Worm (Caenorhabditis elegans) whole organism, dauer: ENCODE measurements around the gene Y73F4A.2.

Experiments used
- unc-62 ChIP-seq: sonication (generic microtip); optimal IDR thresholded peaks from 2 replicates; lab custom pipeline; 2017; ENCODE audit warnings: missing biosample characterization, missing genetic modification reagents, missing genetic modification characterization

Gene Y73F4A.2

DNA sequence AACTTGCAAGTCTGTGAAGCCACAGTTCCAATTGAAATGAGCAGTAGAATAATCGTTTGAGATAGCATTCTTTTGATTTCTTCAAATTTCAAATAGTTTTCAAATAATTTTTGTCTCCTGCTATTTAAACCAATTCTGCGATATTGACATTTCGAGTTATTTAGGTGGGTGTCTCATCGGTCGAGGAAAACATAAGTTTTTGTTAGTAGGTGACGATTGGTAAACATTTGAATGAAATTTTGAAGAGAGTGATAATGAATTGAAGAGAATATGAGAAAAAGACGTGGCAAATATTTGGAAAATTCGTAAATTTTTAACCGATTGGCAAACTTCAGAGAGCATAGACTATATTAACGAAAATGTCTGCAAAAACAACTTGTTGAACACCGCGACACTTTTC lies 2.8 kb downstream of the Y73F4A.2 start, which contains the start of gene Y73F4A.3:
TSS of gene Y73F4A.3 (minus strand) at position 101 of the 400 bp plus-strand sequence.
- no peak for TF ChIP-seq unc-62 (GFP tag; lab: Kevin White, UChicago)

DNA sequence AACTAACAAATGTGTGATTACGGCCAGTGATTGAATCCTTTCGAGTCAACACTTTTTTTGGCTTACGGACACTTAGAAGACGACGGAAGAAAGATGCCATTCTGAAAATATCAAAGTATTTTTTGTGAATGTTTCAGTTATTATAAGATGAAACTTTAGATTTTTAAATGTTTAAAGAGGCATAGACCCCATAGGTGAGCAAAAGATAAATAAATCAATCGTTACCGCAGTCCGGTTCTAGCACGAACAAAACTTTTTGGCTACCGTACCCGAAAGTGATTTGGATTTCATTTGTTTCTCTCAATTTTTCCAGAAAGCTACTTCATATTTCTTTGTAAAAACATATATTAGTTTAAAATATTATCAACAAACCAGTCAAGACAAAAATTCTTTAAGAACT lies 6.1 kb downstream of the Y73F4A.2 start, which contains the start of gene C53D6.7:
TSS of gene C53D6.7 (minus strand) at position 101 of the 400 bp plus-strand sequence.
- TF ChIP-seq unc-62 (GFP tag; lab: Kevin White, UChicago), result no peak

DNA sequence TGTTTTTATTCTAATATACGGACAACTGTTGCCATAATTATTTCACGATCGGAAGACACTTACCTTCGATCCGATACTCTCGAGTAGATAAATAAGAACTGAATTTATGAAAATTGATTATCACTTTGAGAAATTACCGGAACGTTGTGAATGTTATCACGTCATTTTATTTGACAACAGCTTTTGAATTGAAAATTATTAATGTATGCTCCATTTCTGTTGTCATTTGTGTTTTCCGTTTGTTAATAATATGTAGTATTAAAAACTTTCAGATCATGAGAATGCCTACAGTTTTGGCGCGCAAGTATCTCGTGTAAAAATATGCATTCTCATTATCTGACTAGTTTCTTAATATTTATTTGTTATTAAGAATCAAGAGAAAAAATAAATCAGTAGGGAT lies 8.8 kb downstream of the Y73F4A.2 start, which contains the start of gene C53D6.10:
TSS of gene C53D6.10 (minus strand) at position 101 of the 400 bp plus-strand sequence.
- no peak for TF ChIP-seq unc-62 (GFP tag; lab: Kevin White, UChicago)

DNA sequence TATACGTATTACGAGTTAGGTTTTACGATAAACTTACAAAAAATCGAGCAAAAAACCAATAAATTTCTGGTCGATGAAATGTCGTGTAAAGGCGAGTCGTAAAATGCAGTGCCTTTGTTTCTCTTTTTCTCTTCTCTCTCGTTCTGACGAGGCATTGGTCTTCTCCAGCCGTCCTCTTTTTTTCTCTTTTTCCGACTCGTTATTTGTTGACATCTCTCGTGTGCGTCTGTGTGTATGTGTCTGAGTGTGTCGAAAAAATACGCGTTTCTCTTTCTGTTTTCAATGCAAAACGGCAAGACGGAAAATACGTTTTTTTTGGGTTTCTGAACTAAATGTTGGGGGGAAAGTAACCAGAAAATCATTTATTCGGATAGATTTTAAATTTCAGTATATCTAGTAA lies 10.6 kb downstream of the Y73F4A.2 start, which contains the start of gene C53D6.6:
TSS of gene C53D6.6 (minus strand) at position 118 of the 400 bp plus-strand sequence.
- no peak for TF ChIP-seq unc-62 (GFP tag; lab: Kevin White, UChicago)

DNA sequence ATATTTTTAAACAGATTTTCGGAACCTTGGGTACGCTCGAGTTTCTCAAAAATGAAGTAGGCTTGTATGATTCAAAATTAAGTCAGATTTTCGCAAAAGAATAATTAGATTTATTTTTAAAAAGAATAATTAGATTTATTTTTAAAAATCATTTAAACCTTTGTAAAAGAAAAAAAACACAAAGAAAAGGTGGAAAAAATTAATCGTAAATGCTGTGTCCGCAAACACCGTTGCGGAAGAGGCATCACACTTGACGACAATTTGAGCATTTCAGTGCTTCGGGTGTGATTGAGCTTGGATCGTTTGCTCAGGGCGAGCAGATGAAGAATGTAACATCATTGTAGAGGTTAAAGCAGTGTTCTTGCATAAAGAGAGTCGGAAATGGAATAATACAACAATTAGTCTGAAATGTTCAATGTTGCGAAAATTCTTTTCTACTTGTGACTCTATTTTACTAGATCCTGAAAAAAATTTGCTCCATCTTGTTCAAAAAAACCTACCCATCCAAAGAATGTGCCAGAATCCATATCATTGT lies 21.8 kb downstream of the Y73F4A.2 start:
- no peak for TF ChIP-seq unc-62 (GFP tag; lab: Kevin White, UChicago)

DNA sequence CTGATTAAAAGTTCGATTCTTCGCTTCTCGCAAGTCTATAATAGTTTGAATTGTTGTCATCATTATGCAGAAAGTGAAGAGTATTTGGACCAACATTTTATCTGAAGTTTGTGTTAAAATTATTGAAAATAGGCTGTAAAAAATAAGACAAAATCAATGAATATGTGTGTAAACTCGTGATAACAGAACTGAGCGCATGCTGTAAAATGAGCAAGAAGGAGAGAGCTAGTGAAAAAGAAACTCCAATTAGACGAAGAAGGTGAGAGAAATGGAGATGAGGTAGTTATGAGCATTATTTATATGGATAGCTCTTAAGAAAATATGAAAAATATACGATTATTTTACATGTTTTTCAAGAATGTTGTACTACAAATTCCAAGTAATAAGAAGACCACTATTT lies 22.3 kb downstream of the Y73F4A.2 start, which contains the start of gene C53D6.4:
TSS of gene C53D6.4 (minus strand) at position 101 of the 400 bp plus-strand sequence.
- TF ChIP-seq unc-62 (GFP tag; lab: Kevin White, UChicago), result no peak

DNA sequence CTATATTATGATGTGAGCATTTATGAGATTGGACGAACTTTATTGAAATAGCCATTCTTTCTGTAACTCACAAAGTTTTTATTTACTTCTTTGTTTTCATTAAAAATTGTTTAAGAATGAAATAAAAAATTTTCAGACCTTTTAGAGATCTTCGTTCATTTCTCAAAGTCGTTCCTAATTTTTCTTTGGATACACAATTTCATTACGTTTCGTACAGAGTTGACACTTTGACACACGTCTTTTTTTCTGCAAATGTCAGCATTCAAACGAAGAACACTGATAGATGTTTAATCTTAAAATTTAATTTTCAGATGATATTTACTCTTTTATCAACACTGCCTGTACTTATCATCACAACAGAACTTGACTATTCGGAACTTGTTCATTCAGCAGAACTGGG lies 26.7 kb downstream of the Y73F4A.2 start, which contains the start of gene acc-2:
TSS of gene acc-2 (plus strand) at position 301 of the 400 bp plus-strand sequence.
- TF ChIP-seq unc-62 (GFP tag; lab: Kevin White, UChicago), result no peak

DNA sequence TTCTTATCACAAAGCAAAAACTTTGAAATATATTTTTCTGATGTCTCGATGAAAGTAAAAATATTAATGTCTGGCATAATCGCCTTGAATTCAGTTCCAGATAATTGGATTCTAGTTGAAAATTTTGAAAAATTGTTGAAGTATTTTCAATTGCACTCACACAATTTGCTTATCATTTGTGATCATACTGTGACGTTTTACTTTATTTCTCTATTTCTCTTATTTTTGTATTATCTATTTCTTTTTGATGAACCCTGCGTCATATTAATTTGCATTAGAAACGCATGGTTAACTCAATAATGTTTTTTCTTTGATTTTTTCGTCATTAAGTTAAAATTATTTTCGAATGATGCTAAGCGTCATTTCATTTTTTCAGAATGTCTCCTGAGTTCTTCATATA lies 32.9 kb downstream of the Y73F4A.2 start, which contains the start of gene C53D6.11:
TSS of gene C53D6.11 (plus strand) at position 328 of the 400 bp plus-strand sequence.
- TF ChIP-seq unc-62 (GFP tag; lab: Kevin White, UChicago), result no peak

DNA sequence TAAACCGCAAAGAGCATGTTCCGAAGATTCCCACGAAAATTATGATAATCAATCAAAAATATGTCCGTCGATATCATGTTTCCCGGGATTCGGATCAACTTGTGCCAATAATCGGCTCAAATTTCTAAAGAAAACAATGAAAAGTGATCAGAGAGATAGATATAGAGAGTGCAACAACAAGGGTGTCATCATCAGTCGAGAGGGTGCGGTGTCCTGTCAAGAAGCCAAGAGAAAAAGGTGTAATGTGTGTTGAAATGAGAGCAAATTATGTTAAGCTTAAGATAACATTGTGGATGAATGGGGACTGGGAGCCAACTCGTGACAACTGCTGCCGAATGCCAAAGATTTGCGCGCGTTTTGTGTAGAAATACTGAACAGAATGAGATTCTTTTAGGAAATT lies 35.2 kb downstream of the Y73F4A.2 start:
- no peak for TF ChIP-seq unc-62 (GFP tag; lab: Kevin White, UChicago)

DNA sequence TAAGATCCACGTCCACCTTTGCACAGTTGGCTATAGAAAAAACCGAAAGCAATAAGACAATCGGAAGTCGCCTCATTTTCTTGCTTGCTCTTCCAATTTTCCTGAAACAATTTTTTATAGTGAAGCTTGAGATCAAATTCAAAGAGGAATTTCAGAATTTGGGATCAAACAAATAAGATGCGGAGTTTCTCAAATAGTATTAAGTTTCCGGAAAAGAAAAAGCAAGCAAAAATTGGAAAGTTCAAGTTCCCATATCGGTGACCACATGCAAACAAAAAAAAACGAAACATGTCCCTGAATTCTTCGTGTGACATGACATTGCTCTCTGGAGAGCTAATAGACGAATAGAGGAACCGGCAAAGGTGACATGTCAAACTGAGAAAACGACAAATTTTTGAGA lies 37.8 kb downstream of the Y73F4A.2 start, which contains the start of gene unc-129:
TSS of gene unc-129 (minus strand) at position 101 of the 400 bp plus-strand sequence.
- TF ChIP-seq unc-62 (GFP tag; lab: Kevin White, UChicago), result no peak

DNA sequence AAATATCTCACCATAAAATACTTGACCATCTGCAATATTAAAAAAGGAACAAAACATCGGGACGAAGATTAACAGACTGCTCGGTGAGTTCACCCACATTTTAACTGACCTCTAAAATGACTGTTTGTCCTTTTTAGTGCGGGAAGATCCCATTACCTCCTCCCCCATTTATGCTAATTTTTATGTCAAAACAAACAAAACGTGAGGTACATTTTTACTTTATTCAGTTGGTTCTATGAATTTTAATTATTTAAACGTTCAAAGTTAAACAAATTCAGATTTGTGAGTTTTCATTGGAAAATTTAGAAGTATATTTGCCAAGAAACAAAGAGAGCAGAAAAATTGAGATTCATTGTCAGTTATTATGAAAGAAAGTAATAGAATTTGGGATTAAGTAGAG lies 40.5 kb downstream of the Y73F4A.2 start, which contains the start of gene C53D6.8:
TSS of gene C53D6.8 (minus strand) at position 101 of the 400 bp plus-strand sequence.
- TF ChIP-seq unc-62 (GFP tag; lab: Kevin White, UChicago), result no peak

DNA sequence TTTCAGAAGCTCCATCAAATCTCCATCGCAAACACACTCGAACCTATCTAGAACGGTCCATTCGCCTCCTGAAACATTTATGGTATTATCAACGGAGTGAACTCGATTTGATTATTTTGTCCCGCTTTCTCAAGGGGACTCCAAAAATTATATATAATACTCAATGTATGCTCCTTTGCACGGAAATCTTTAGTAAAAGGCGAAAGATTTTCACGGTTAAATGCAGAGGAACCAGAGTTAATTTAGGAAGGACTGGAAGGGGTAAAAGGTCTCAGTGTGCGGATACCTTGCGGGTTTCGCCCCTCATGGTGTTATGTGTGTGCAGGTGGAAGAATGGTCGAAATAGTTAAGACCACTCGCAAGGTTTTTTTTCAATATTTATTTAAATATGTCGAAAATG lies 42.0 kb downstream of the Y73F4A.2 start:
- TF ChIP-seq unc-62 (GFP tag; lab: Kevin White, UChicago), result no peak

DNA sequence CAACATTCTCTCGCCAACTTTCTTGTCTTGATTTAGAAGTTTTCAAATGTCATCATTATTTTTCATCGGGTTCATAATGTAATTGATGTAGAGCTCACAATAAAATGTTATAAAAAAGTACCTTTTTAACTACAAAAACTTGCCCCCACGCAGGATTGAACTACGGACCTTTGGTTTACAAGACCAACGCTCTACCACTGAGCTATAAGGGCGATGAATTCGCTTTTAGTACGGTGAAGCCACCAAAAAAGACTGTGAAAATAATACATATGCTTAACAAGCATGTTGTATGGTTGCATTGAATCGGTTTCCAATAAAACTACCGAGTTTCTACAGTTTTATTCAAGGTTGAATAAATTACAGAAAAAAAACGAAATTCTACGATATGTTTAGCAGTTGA lies 42.5 kb downstream of the Y73F4A.2 start:
- TF ChIP-seq unc-62 (GFP tag; lab: Kevin White, UChicago), result no peak

DNA sequence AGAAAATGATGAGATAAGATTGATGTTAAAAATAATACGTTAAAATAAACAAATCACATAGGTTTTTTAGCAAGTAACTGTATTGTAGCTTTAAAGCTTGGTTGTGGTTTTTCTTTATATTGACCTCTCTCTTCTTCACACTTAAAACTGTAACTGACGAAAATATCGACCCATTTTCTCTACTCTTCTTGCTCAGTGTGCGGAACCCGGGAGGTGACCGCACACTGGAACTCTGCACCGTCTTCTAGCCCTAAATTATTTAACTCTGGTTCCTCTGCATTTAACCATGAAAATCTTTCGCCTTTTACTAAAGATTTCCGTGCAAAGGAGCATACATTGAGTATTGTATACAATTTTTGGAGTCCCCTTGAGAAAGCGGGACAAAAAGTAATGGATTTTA lies 48.7 kb downstream of the Y73F4A.2 start:
- no peak for TF ChIP-seq unc-62 (GFP tag; lab: Kevin White, UChicago)

DNA sequence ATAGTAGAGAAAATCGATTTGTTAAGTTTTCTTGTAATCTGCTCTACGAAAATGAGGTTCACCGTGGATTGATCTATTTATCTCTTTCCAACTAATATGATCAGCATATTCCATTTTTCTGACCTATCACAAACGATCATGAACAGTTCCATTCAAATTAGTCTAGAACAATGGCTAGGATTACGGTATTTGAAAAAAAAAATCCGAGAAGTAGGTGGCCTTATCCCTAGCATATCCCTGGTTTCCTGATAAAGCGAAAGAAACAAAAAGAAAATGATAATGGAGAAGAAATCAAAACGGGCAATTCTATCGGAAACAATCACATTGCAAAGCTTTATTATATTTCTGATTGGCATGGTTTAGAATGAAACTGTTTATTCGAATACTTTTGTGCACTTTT lies 50.4 kb downstream of the Y73F4A.2 start, which contains the start of gene mltn-12:
TSS of gene mltn-12 (plus strand) at position 301 of the 400 bp plus-strand sequence.
- TF ChIP-seq unc-62 (GFP tag; lab: Kevin White, UChicago), result no peak
